Fruit fly (Drosophila melanogaster) whole organism, prepupa: Measurements from ENCODE around the gene CG17239.
A peak's percentile ranks its signal among the peaks of the same experiment; 100 is the strongest.

ENCODE experiments used
- Blimp-1 ChIP-seq: fragments of 200-800 bp; sonication (Bioruptor generic); optimal IDR thresholded peaks from 3 replicates; lab custom pipeline; 2017; ENCODE audit warnings: missing biosample characterization, missing genetic modification characterization, mild to moderate bottlenecking, moderate library complexity, missing genetic modification reagents
- CG11294 ChIP-seq: fragments of 200-800 bp; sonication (Bioruptor generic); IDR thresholded peaks from 2 replicates; pipeline ENCODE4 v1.3.6; 2022; ENCODE audit warnings: missing biosample characterization, missing genetic modification characterization
- CG11762 ChIP-seq: fragments of 200-800 bp; sonication (Bioruptor generic); optimal IDR thresholded peaks from 3 replicates; lab custom pipeline; 2016; ENCODE audit warnings: missing biosample characterization, missing genetic modification characterization; ENCODE audit not compliant: insufficient read depth
- CG11902 ChIP-seq: fragments of 200-800 bp; sonication (Bioruptor generic); optimal IDR thresholded peaks from 3 replicates; lab custom pipeline; 2016; ENCODE audit warnings: missing biosample characterization, missing genetic modification characterization
- CG15336 ChIP-seq: fragments of 200-800 bp; sonication (Bioruptor generic); IDR thresholded peaks from 2 replicates; pipeline ENCODE4 v1.3.6; 2022; ENCODE audit warnings: missing biosample characterization, missing genetic modification characterization
- CG1621 ChIP-seq: fragments of 200-800 bp; sonication (Bioruptor generic); optimal IDR thresholded peaks from 3 replicates; lab custom pipeline; 2018; ENCODE audit warnings: missing biosample characterization, mild to moderate bottlenecking, missing genetic modification characterization
- CG16779 ChIP-seq: fragments of 200-800 bp; sonication (Bioruptor generic); optimal IDR thresholded peaks from 3 replicates; lab custom pipeline; 2017; ENCODE audit warnings: missing biosample characterization, mild to moderate bottlenecking, missing genetic modification characterization
- CG3032 ChIP-seq: fragments of 200-800 bp; optimal IDR thresholded peaks from 2 replicates; lab custom pipeline; 2019; ENCODE audit warnings: missing biosample characterization, mild to moderate bottlenecking, missing genetic modification characterization, moderate library complexity
- CG31627 ChIP-seq: fragments of 200-800 bp; sonication (Bioruptor generic); optimal IDR thresholded peaks from 3 replicates; lab custom pipeline; 2016; ENCODE audit warnings: missing biosample characterization, missing genetic modification characterization
- CG32006 ChIP-seq: fragments of 200-800 bp; sonication (Bioruptor generic); optimal IDR thresholded peaks from 3 replicates; lab custom pipeline; 2017; ENCODE audit warnings: missing biosample characterization, mild to moderate bottlenecking, missing genetic modification characterization
- CG34406 ChIP-seq: fragments of 200-800 bp; sonication (Bioruptor generic); optimal IDR thresholded peaks from 3 replicates; lab custom pipeline; 2016; ENCODE audit warnings: missing biosample characterization, missing genetic modification characterization
- CG4318 ChIP-seq: fragments of 200-800 bp; sonication (Bioruptor generic); optimal IDR thresholded peaks from 3 replicates; lab custom pipeline; 2017; ENCODE audit warnings: missing biosample characterization, mild to moderate bottlenecking, missing genetic modification characterization
- CG6163 ChIP-seq: fragments of 200-800 bp; sonication (Bioruptor generic); IDR thresholded peaks from 3 replicates; pipeline ENCODE4 v1.3.6; 2022; ENCODE audit warnings: missing biosample characterization, missing genetic modification characterization
- CG6276 ChIP-seq: fragments of 200-800 bp; sonication (Bioruptor generic); optimal IDR thresholded peaks from 2 replicates; lab custom pipeline; 2017; ENCODE audit warnings: missing biosample characterization, mild to moderate bottlenecking, missing genetic modification characterization
- CG6792 ChIP-seq: fragments of 200-800 bp; sonication (Bioruptor generic); optimal IDR thresholded peaks from 3 replicates; lab custom pipeline; 2016; ENCODE audit warnings: missing biosample characterization, missing genetic modification characterization
- CG6808 ChIP-seq: fragments of 200-800 bp; sonication (Bioruptor generic); optimal IDR thresholded peaks from 3 replicates; lab custom pipeline; 2017; ENCODE audit warnings: missing biosample characterization, missing genetic modification characterization, mild to moderate bottlenecking, moderate library complexity, missing genetic modification reagents
- CG6854 ChIP-seq: fragments of 200-800 bp; sonication (Bioruptor generic); optimal IDR thresholded peaks from 2 replicates; lab custom pipeline; 2017; ENCODE audit warnings: missing biosample characterization, mild to moderate bottlenecking, missing genetic modification characterization
- CG8119 ChIP-seq: fragments of 200-800 bp; sonication (Bioruptor generic); IDR thresholded peaks from 3 replicates; pipeline ENCODE4 v1.3.6; 2022; ENCODE audit warnings: missing biosample characterization, missing genetic modification characterization
- CG8319 ChIP-seq: fragments of 200-800 bp; sonication (Bioruptor generic); optimal IDR thresholded peaks from 3 replicates; lab custom pipeline; 2016; ENCODE audit warnings: missing biosample characterization, missing genetic modification characterization
- CG8632 ChIP-seq: fragments of 200-800 bp; sonication (Bioruptor generic); optimal IDR thresholded peaks from 3 replicates; lab custom pipeline; 2016; ENCODE audit warnings: missing biosample characterization, missing genetic modification characterization
- CG9139 ChIP-seq: fragments of 200-800 bp; sonication (Bioruptor generic); optimal IDR thresholded peaks from 3 replicates; lab custom pipeline; 2017; ENCODE audit warnings: missing biosample characterization, mild to moderate bottlenecking, missing genetic modification characterization
- Eip75B ChIP-seq: fragments of 200-800 bp; sonication (Bioruptor generic); optimal IDR thresholded peaks from 3 replicates; lab custom pipeline; 2016; ENCODE audit warnings: missing biosample characterization, missing genetic modification characterization
- Eip93F ChIP-seq: fragments of 200-800 bp; sonication (Bioruptor generic); optimal IDR thresholded peaks from 2 replicates; lab custom pipeline; 2016; ENCODE audit warnings: missing biosample characterization, mild to moderate bottlenecking, missing genetic modification characterization
- Ets21C ChIP-seq: fragments of 200-800 bp; sonication (Bioruptor generic); optimal IDR thresholded peaks from 3 replicates; lab custom pipeline; 2016; ENCODE audit warnings: missing biosample characterization, missing genetic modification characterization
- Ets96B ChIP-seq: fragments of 200-800 bp; optimal IDR thresholded peaks from 2 replicates; lab custom pipeline; 2019; ENCODE audit warnings: missing biosample characterization, mild to moderate bottlenecking, missing genetic modification characterization, moderate library complexity
- Gug ChIP-seq: fragments of 200-800 bp; sonication (Bioruptor generic); IDR thresholded peaks from 2 replicates; pipeline ENCODE4 v1.3.6; 2022; ENCODE audit warnings: missing biosample characterization, missing genetic modification characterization
- Hr38 ChIP-seq: sonication (Bioruptor generic); optimal IDR thresholded peaks from 2 replicates; lab custom pipeline; 2016; ENCODE audit warnings: missing biosample characterization, missing genetic modification characterization
- Hr39 ChIP-seq: fragments of 200-800 bp; sonication (Bioruptor generic); optimal IDR thresholded peaks from 2 replicates; lab custom pipeline; 2016; ENCODE audit warnings: missing biosample characterization, missing genetic modification characterization
- Hr4 ChIP-seq: fragments of 200-800 bp; sonication (Bioruptor generic); optimal IDR thresholded peaks from 3 replicates; lab custom pipeline; 2016; ENCODE audit warnings: missing biosample characterization, missing genetic modification characterization
- Met ChIP-seq: fragments of 200-800 bp; sonication (Bioruptor generic); optimal IDR thresholded peaks from 3 replicates; lab custom pipeline; 2016; ENCODE audit warnings: missing biosample characterization, missing genetic modification characterization
- OdsH ChIP-seq: fragments of 200-800 bp; sonication (Bioruptor generic); optimal IDR thresholded peaks from 3 replicates; lab custom pipeline; 2016; ENCODE audit warnings: missing biosample characterization, missing genetic modification characterization
- Smox ChIP-seq: fragments of 200-800 bp; sonication (Bioruptor generic); optimal IDR thresholded peaks from 3 replicates; lab custom pipeline; 2016; ENCODE audit warnings: missing biosample characterization, missing genetic modification characterization
- Sox14 ChIP-seq: fragments of 200-800 bp; sonication (Bioruptor generic); optimal IDR thresholded peaks from 3 replicates; lab custom pipeline; 2016; ENCODE audit warnings: missing biosample characterization, missing genetic modification characterization
- Sox15 ChIP-seq: fragments of 200-800 bp; sonication (Bioruptor generic); optimal IDR thresholded peaks from 3 replicates; lab custom pipeline; 2016; ENCODE audit warnings: missing biosample characterization, missing genetic modification characterization
- achi ChIP-seq: fragments of 200-800 bp; sonication (Bioruptor generic); optimal IDR thresholded peaks from 3 replicates; lab custom pipeline; 2016; ENCODE audit warnings: missing biosample characterization, missing genetic modification characterization
- dac ChIP-seq: fragments of 200-800 bp; sonication (Bioruptor generic); optimal IDR thresholded peaks from 2 replicates; lab custom pipeline; 2017; ENCODE audit warnings: missing biosample characterization, mild to moderate bottlenecking, missing genetic modification characterization
- dsx ChIP-seq: fragments of 200-800 bp; optimal IDR thresholded peaks from 3 replicates; lab custom pipeline; 2019; ENCODE audit warnings: missing biosample characterization, mild to moderate bottlenecking, missing genetic modification characterization, moderate library complexity; ENCODE audit not compliant: poor library complexity, severe bottlenecking
- eg ChIP-seq: fragments of 200-800 bp; sonication (Bioruptor generic); IDR thresholded peaks from 3 replicates; pipeline ENCODE4 v1.3.6; 2022; ENCODE audit warnings: missing biosample characterization, missing genetic modification characterization
- esn ChIP-seq: fragments of 200-800 bp; sonication (Bioruptor generic); optimal IDR thresholded peaks from 2 replicates; lab custom pipeline; 2016; ENCODE audit warnings: missing biosample characterization, mild to moderate bottlenecking, missing genetic modification characterization, moderate library complexity
- fd59A ChIP-seq: fragments of 200-800 bp; sonication (Bioruptor generic); optimal IDR thresholded peaks from 2 replicates; lab custom pipeline; 2017; ENCODE audit warnings: missing biosample characterization, mild to moderate bottlenecking, missing genetic modification characterization, missing genetic modification reagents
- fkh ChIP-seq: fragments of 200-800 bp; sonication (Bioruptor generic); optimal IDR thresholded peaks from 3 replicates; lab custom pipeline; 2017; ENCODE audit warnings: missing biosample characterization, mild to moderate bottlenecking, missing genetic modification characterization, moderate library complexity
- lz ChIP-seq: fragments of 200-800 bp; sonication (Bioruptor generic); optimal IDR thresholded peaks from 3 replicates; lab custom pipeline; 2016; ENCODE audit warnings: missing biosample characterization, missing genetic modification characterization
- pdm3 ChIP-seq: fragments of 200-800 bp; sonication (Bioruptor generic); optimal IDR thresholded peaks from 3 replicates; lab custom pipeline; 2016; ENCODE audit warnings: missing biosample characterization, missing genetic modification characterization
- salr ChIP-seq, 2 experiments: fragments of 200-800 bp; sonication (Bioruptor generic); optimal IDR thresholded peaks; 3 replicates each; lab custom pipeline; 2016 to 2018; ENCODE audit warnings: missing biosample characterization in 2 of 2, missing genetic modification characterization in 2 of 2, mild to moderate bottlenecking in 1 of 2
- ss ChIP-seq, 2 experiments: fragments of 200-800 bp; sonication (Bioruptor generic); optimal IDR thresholded peaks; 2 replicates in 1 of 2; 3 replicates in 1 of 2; lab custom pipeline; 2017 to 2018; ENCODE audit warnings: mild to moderate bottlenecking in 2 of 2, missing biosample characterization in 2 of 2, missing genetic modification characterization in 2 of 2, moderate library complexity in 1 of 2

Gene CG17239

dm6 chr2L:2227316-2227715 lies 24.8 kb downstream of the CG17239 start (continued):
- TF ChIP-seq lz (GFP tag; lab: Kevin White, UChicago) (peak; percentile 70), CG6276 (GFP tag; lab: Kevin White, UChicago) (peak; percentile 72), CG16779 (tag; lab: Kevin White, UChicago) (peak; percentile 53), fd59A (GFP tag; lab: Kevin White, UChicago) (peak; percentile 58), CG6854 (GFP tag; lab: Kevin White, UChicago) (peak; percentile 30), CG8632 (GFP tag; lab: Kevin White, UChicago) (peak; percentile 80), Smox (GFP tag; lab: Kevin White, UChicago) (peak; percentile 76), CG4318 (GFP tag; lab: Kevin White, UChicago) (no peak), Sox14 (peak; percentile 85), achi (GFP tag; lab: Kevin White, UChicago) (peak; percentile 74), CG1621 (tag; lab: Kevin White, UChicago) (peak; percentile 63), Hr38 (GFP tag; lab: Kevin White, UChicago) (no peak), CG34406 (GFP tag; lab: Kevin White, UChicago) (peak; percentile 80), Sox15 (GFP tag; lab: Kevin White, UChicago) (peak; percentile 65), CG6792 (GFP tag; lab: Kevin White, UChicago) (peak; percentile 81), eg (GFP tag; lab: Robert Waterston, UW) (peak; percentile 89), Eip75B (GFP tag; lab: Kevin White, UChicago) (peak; percentile 76), OdsH (GFP tag; lab: Kevin White, UChicago) (peak; percentile 85), CG15336 (GFP tag; lab: Robert Waterston, UW) (peak; percentile 87), CG8319 (GFP tag; lab: Kevin White, UChicago) (no peak), pdm3 (GFP tag; lab: Kevin White, UChicago) (peak; percentile 86), Ets21C (peak; percentile 68), ss (GFP tag; optimal IDR thresholded peaks at IDR 0.05; lab: Kevin White, UChicago) (peak; percentile 29 to 33)

DNA sequence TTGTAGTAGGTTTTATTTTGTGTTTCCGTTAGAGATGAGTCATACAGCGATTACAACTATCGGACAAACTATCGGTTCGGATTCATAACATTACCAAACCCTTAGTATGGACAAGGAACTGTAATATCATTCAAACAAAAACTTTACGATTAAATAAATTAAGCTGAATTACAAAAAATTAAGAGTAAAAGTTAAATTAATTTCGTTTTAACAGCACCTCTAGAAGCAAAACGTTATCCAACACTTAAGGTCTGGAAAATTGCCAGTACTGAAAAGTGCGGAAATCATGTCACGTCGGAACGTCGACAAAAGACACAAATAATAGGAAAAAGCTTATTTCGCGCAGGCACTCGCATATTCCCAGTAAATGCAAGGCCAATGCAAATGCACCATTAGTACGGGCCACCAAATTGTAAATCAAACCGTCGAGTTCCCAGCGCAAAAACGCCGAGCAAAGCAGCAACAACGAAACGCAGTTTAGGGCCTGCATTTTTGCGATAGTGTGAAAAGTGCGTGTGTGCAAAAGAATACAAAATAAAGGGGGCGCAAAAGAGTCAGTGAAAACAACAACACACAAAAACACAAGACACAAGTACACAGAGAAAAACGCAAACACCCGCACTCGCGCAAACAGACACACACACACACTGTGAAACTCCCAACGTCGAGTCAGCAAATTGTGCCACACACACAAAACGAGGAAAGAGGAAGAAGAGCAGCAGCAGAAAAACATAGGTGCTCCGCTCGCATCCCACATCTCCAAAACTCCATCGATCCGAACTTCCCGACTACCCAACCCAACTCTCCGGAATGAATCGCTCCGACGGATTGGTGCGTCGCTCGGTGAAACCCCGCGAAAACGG lies 25.7 kb downstream of the CG17239 start, which contains the start of the genes CG15387 and sau:
CG15387 (minus strand) TSS at position 36 of the 863 bp plus-strand sequence.
sau (plus strand) TSS at position 84 of the 863 bp plus-strand sequence.
- peak; percentile 27 for TF ChIP-seq Eip93F (GFP tag; lab: Kevin White, UChicago)
- TF ChIP-seq dsx (GFP tag; lab: Kevin White, UChicago): peak; percentile 81
- TF ChIP-seq Hr4 (GFP tag; lab: Kevin White, UChicago): peak; percentile 90
- TF ChIP-seq OdsH (GFP tag; lab: Kevin White, UChicago): peak; percentile 90
- TF ChIP-seq dac (GFP tag; lab: Kevin White, UChicago): peak; percentile 54
- TF ChIP-seq achi (GFP tag; lab: Kevin White, UChicago): peak; percentile 82
- TF ChIP-seq CG8319 (GFP tag; lab: Kevin White, UChicago): peak; percentile 57
- peak; percentile 77 for TF ChIP-seq eg (GFP tag; lab: Robert Waterston, UW)
- TF ChIP-seq CG32006 (GFP tag; lab: Kevin White, UChicago): peak; percentile 69
- peak; percentile 45; the same call in 1 of the 2 replicates for TF ChIP-seq CG11294 (GFP tag; lab: Robert Waterston, UW)
- TF ChIP-seq CG4318 (GFP tag; lab: Kevin White, UChicago): peak; percentile 21
- TF ChIP-seq Ets96B (tag; lab: Kevin White, UChicago): peak; percentile 79
- TF ChIP-seq Sox15 (GFP tag; lab: Kevin White, UChicago): peak; percentile 71
- peak; percentile 53 for TF ChIP-seq CG6808
- peak; percentile 48 for TF ChIP-seq CG11762 (GFP tag; lab: Kevin White, UChicago)
- peak; percentile 45 for TF ChIP-seq fkh (GFP tag; lab: Kevin White, UChicago)
- TF ChIP-seq CG8632 (GFP tag; lab: Kevin White, UChicago): peak; percentile 74
- peak; percentile 68 for TF ChIP-seq Gug
- peak; percentile 74 for TF ChIP-seq CG6792 (GFP tag; lab: Kevin White, UChicago)
- TF ChIP-seq Eip75B (GFP tag; lab: Kevin White, UChicago): peak; percentile 84
- TF ChIP-seq Met (GFP tag; lab: Kevin White, UChicago): peak; percentile 90
- TF ChIP-seq salr (GFP tag; optimal IDR thresholded peaks at IDR 0.05; lab: Kevin White, UChicago): peak; percentile 55 to 84
- TF ChIP-seq CG8119: peak; percentile 33; the same call in 1 of the 3 replicates
- peak; percentile 64 for TF ChIP-seq Blimp-1 (GFP tag; lab: Kevin White, UChicago)
- TF ChIP-seq CG3032: peak; percentile 84
- peak; percentile 93 for TF ChIP-seq esn
- peak; percentile 88 for TF ChIP-seq Smox (GFP tag; lab: Kevin White, UChicago)
- peak; percentile 92 for TF ChIP-seq CG31627 (GFP tag; lab: Kevin White, UChicago)
- TF ChIP-seq CG9139: peak; percentile 43
- peak; percentile 83 for TF ChIP-seq CG6163 (GFP tag; lab: Robert Waterston, UW)
- TF ChIP-seq CG11902 (GFP tag; lab: Kevin White, UChicago): peak; percentile 75
- TF ChIP-seq Hr39 (GFP tag; lab: Kevin White, UChicago): peak; percentile 93
